Worm (Caenorhabditis elegans) whole organism, L4/young adult: ENCODE data around the gene C16C8.27.
"Not testable (repeated sequence)": the region's sequence is repeated elsewhere in the genome, so short reads cannot be mapped to it uniquely, and the experiment has no call there.

Experiments used
- W03F9.2 ChIP-seq: fragments of 150-350 bp; optimal IDR thresholded peaks from 2 replicates; lab custom pipeline; 2014; ENCODE audit warnings: missing biosample characterization, missing genetic modification characterization
- dao-5 ChIP-seq: sonication (generic microtip); optimal IDR thresholded peaks from 2 replicates; lab custom pipeline; 2016; ENCODE audit warnings: missing genotype, missing genetic modification characterization, moderate library complexity, missing compliant biosample characterization
- him-1 ChIP-seq: sonication (generic microtip); optimal IDR thresholded peaks from 2 replicates; lab custom pipeline; 2016; ENCODE audit warnings: missing genotype, missing genetic modification reagents, missing genetic modification characterization, missing compliant biosample characterization

C16C8.27 gene

ce11 chrII:3490797-3491196 is 49.3 kb downstream of the C16C8.27 start, which contains the start of gene fbxb-112:
Gene fbxb-112, plus strand, starts transcription at chrII:3491097.
- TF ChIP-seq W03F9.2, him-1, dao-5 (tag; lab: Kevin White, UChicago): not testable (repeated sequence)
